Fruit fly (Drosophila melanogaster): ENCODE measurements around the gene Nup35.

DNA sequence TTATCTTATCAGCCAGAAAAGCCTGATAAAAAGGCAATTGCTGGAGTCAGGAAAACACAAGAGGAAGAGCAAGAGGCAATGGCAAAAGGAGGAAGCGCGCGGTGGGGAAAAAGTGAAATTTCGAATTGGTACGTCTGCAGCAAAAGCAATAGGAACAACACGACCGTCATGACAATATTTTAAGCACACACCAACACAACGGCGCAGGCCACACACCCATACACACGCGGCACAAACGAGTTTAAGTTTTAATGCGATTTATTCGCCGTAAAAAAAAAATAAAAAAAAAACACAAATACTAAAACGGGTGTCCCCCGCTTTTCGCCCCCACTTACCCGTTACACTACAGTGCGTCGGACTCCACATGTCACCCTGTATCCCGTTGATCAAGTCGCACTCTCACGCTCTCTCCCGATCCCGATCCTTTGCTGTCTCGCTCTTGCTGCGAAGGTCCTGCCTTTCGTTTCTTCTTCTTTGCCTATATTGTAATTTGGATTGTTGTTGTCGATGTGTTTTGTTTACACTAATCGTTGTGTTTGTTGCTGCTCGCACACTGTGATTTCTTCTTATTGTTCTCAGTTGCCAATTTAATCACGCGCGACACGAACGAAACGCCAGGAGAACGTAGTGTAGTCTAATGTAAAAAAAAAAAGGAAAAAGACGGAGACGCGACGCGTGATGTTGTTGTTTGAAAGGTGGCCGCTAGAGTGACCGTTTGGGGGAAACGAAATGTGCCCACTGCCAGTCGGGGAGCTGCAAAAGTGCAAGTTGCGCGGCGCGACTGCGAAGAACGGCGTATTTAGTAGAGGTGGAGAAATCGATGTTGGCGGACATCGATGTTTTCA is 905 bp upstream of the Nup35 start, which contains the start of gene Rip11:
- TF ChIP-seq CG32264 (GFP tag; optimal IDR thresholded peaks at IDR 0.05) (peak; percentile 5), br (GFP tag; optimal IDR thresholded peaks at IDR 0.05) (peak; percentile 77)

Data from whole organism, wandering third instar larva.